Worm (Caenorhabditis elegans) whole organism, L1 larva: ENCODE data around the gene mig-38.

Experiments used
- C34B4.2 ChIP-seq: sonication (generic microtip); optimal IDR thresholded peaks from 2 replicates; lab custom pipeline; 2017; ENCODE audit warnings: mild to moderate bottlenecking, missing genetic modification characterization, missing compliant biosample characterization
- Y116A8C.19 ChIP-seq: sonication (generic microtip); optimal IDR thresholded peaks from 2 replicates; lab custom pipeline; 2016; ENCODE audit warnings: missing compliant biosample characterization, missing genetic modification characterization, borderline replicate concordance
- aha-1 ChIP-seq: fragments of 150-350 bp; optimal IDR thresholded peaks from 2 replicates; lab custom pipeline; 2014; ENCODE audit warnings: missing biosample characterization, missing genetic modification characterization
- aly-2 ChIP-seq: fragments of 150-350 bp; optimal IDR thresholded peaks from 2 replicates; lab custom pipeline; 2014; ENCODE audit warnings: missing biosample characterization, missing genetic modification characterization
- ceh-63 ChIP-seq: fragments of 200-800 bp; sonication (Bioruptor generic); optimal IDR thresholded peaks from 2 replicates; lab custom pipeline; 2018; ENCODE audit warnings: mild to moderate bottlenecking, missing genetic modification characterization, missing compliant biosample characterization
- ceh-82 ChIP-seq, 3 experiments: fragments of 150-350 bp in 1 of 3; sonication (generic microtip) in 2 of 3; optimal IDR thresholded peaks; 2 replicates each; lab custom pipeline; 2014 to 2017; ENCODE audit warnings: missing biosample characterization in 3 of 3, missing genetic modification characterization in 3 of 3
- ces-1 ChIP-seq: fragments of 150-350 bp; optimal IDR thresholded peaks from 2 replicates; lab custom pipeline; 2014; ENCODE audit warnings: missing biosample characterization, missing genetic modification reagents, missing genetic modification characterization
- dpl-1 ChIP-seq, 3 experiments: fragments of 150-350 bp in 2 of 3; sonication (generic microtip) in 1 of 3; optimal IDR thresholded peaks; 2 replicates each; lab custom pipeline; 2014 to 2017; ENCODE audit warnings: missing biosample characterization in 3 of 3, missing genetic modification characterization in 3 of 3, missing genetic modification reagents in 3 of 3
- efl-1 ChIP-seq, 4 experiments: fragments of 150-350 bp; optimal IDR thresholded peaks in 3 of 4; peaks in 1 of 4; 1 replicate in 1 of 4; 2 replicates in 3 of 4; lab custom pipeline; 2014; ENCODE audit warnings: missing biosample characterization in 2 of 4, missing genetic modification characterization in 2 of 4, missing genetic modification reagents in 2 of 4
- efl-3 ChIP-seq: fragments of 200-800 bp; sonication (Bioruptor generic); optimal IDR thresholded peaks from 2 replicates; lab custom pipeline; 2018; ENCODE audit warnings: mild to moderate bottlenecking, missing genetic modification characterization, missing compliant biosample characterization
- egl-27 ChIP-seq, 2 experiments: fragments of 150-350 bp in 1 of 2; sonication (generic microtip); optimal IDR thresholded peaks; 3 replicates each; lab custom pipeline; 2017 to 2018; ENCODE audit warnings: missing biosample characterization in 2 of 2, missing genetic modification characterization in 2 of 2, missing genetic modification reagents in 2 of 2
- elt-2 ChIP-seq: sonication (generic microtip); optimal IDR thresholded peaks from 2 replicates; lab custom pipeline; 2016; ENCODE audit warnings: missing genetic modification characterization, mild to moderate bottlenecking, inconsistent platforms, missing compliant biosample characterization, missing genetic modification reagents
- elt-3 ChIP-seq, 6 experiments: fragments of 150-350 bp in 1 of 6; sonication (generic microtip); optimal IDR thresholded peaks; 2 replicates each; lab custom pipeline; 2017 to 2018; ENCODE audit warnings: missing biosample characterization in 6 of 6, missing genetic modification characterization in 6 of 6, inconsistent platforms in 1 of 6
- fkh-10 ChIP-seq: sonication (generic microtip); optimal IDR thresholded peaks from 2 replicates; lab custom pipeline; 2017; ENCODE audit warnings: missing biosample characterization, missing genetic modification reagents, missing genetic modification characterization
- fos-1 ChIP-seq: fragments of 150-350 bp; optimal IDR thresholded peaks from 2 replicates; lab custom pipeline; 2014; ENCODE audit warnings: missing biosample characterization, missing genetic modification characterization
- irx-1 ChIP-seq: sonication (generic microtip); optimal IDR thresholded peaks from 2 replicates; lab custom pipeline; 2016; ENCODE audit warnings: missing genetic modification characterization, missing compliant biosample characterization
- isw-1 ChIP-seq: fragments of 200-800 bp; sonication (Bioruptor generic); IDR thresholded peaks from 2 replicates; pipeline ENCODE4 v1.3.6; 2022; ENCODE audit warnings: missing genetic modification characterization, missing compliant biosample characterization
- jun-1 ChIP-seq: fragments of 150-350 bp; optimal IDR thresholded peaks from 2 replicates; lab custom pipeline; 2014; ENCODE audit warnings: missing biosample characterization, missing genetic modification reagents, missing genetic modification characterization
- lin-13 ChIP-seq: fragments of 150-350 bp; optimal IDR thresholded peaks from 2 replicates; lab custom pipeline; 2014; ENCODE audit warnings: missing biosample characterization, missing genetic modification reagents, missing genetic modification characterization
- lin-14 ChIP-seq: fragments of 200-800 bp; sonication (Bioruptor generic); optimal IDR thresholded peaks from 2 replicates; lab custom pipeline; 2018; ENCODE audit warnings: mild to moderate bottlenecking, missing genetic modification characterization, moderate library complexity, missing compliant biosample characterization
- lin-39 ChIP-seq: fragments of 150-350 bp; optimal IDR thresholded peaks from 2 replicates; lab custom pipeline; 2014; ENCODE audit warnings: missing biosample characterization, missing genetic modification reagents, missing genetic modification characterization
- lsy-2 ChIP-seq, 2 experiments: fragments of 150-350 bp; optimal IDR thresholded peaks; 2 replicates each; lab custom pipeline; 2014; ENCODE audit warnings: missing biosample characterization in 2 of 2, missing genetic modification characterization in 2 of 2
- mab-9 ChIP-seq: fragments of 200-800 bp; sonication (Bioruptor generic); IDR thresholded peaks from 2 replicates; pipeline ENCODE4 v1.3.6; 2022; ENCODE audit warnings: missing genetic modification reagents, missing genetic modification characterization, missing compliant biosample characterization
- mef-2 ChIP-seq: fragments of 150-350 bp; optimal IDR thresholded peaks from 2 replicates; lab custom pipeline; 2014; ENCODE audit warnings: missing biosample characterization, missing genetic modification characterization
- nhr-11 ChIP-seq: fragments of 150-350 bp; optimal IDR thresholded peaks from 2 replicates; lab custom pipeline; 2014; ENCODE audit warnings: missing biosample characterization, missing genetic modification characterization
- nhr-19 ChIP-seq: fragments of 200-800 bp; sonication (Bioruptor generic); conservative IDR thresholded peaks from 2 replicates; pipeline ENCODE4 v1.3.6; 2022; ENCODE audit warnings: missing genetic modification characterization, missing compliant biosample characterization
- nhr-71 ChIP-seq: sonication (generic microtip); optimal IDR thresholded peaks from 2 replicates; lab custom pipeline; 2016; ENCODE audit warnings: mild to moderate bottlenecking, missing genetic modification characterization, moderate library complexity, missing compliant biosample characterization
- nhr-76 ChIP-seq: sonication (generic microtip); optimal IDR thresholded peaks from 2 replicates; lab custom pipeline; 2017; ENCODE audit warnings: missing biosample characterization, missing genetic modification characterization
- nhr-77 ChIP-seq: fragments of 150-350 bp; optimal IDR thresholded peaks from 2 replicates; lab custom pipeline; 2014; ENCODE audit warnings: missing biosample characterization, missing genetic modification characterization
- nhr-84 ChIP-seq: sonication (generic microtip); optimal IDR thresholded peaks from 2 replicates; lab custom pipeline; 2017; ENCODE audit warnings: missing biosample characterization, missing genetic modification characterization
- nhr-85 ChIP-seq: sonication (generic microtip); peaks from one replicate; lab custom pipeline; 2016; ENCODE audit warnings: missing genetic modification characterization, inconsistent platforms, missing compliant biosample characterization
- nhr-90 ChIP-seq: sonication (generic microtip); optimal IDR thresholded peaks from 2 replicates; lab custom pipeline; 2016; ENCODE audit warnings: mild to moderate bottlenecking, missing genetic modification characterization, missing compliant biosample characterization; ENCODE audit not compliant: poor library complexity
- pag-3 ChIP-seq: sonication (generic microtip); optimal IDR thresholded peaks from 2 replicates; lab custom pipeline; 2017; ENCODE audit warnings: missing genetic modification characterization, mild to moderate bottlenecking, missing compliant biosample characterization, antibody characterized with exemption, borderline replicate concordance; ENCODE audit not compliant: insufficient read depth
- pax-3 ChIP-seq: fragments of 200-800 bp; sonication (Bioruptor generic); optimal IDR thresholded peaks from 2 replicates; lab custom pipeline; 2018; ENCODE audit warnings: mild to moderate bottlenecking, missing genetic modification characterization, moderate library complexity, missing compliant biosample characterization
- pqm-1 ChIP-seq: sonication (generic microtip); optimal IDR thresholded peaks from 3 replicates; lab custom pipeline; 2017; ENCODE audit warnings: missing biosample characterization, missing genetic modification characterization
- rnt-1 ChIP-seq: sonication (generic microtip); optimal IDR thresholded peaks from 2 replicates; lab custom pipeline; 2016; ENCODE audit warnings: mild to moderate bottlenecking, missing genetic modification characterization, moderate library complexity, missing compliant biosample characterization
- snpc-4 ChIP-seq: fragments of 150-350 bp; optimal IDR thresholded peaks from 2 replicates; lab custom pipeline; 2014; ENCODE audit warnings: missing biosample characterization, missing genetic modification characterization
- sox-4 ChIP-seq: sonication (generic microtip); optimal IDR thresholded peaks from 2 replicates; lab custom pipeline; 2016; ENCODE audit warnings: missing genetic modification characterization, missing compliant biosample characterization
- sptf-1 ChIP-seq: fragments of 150-350 bp; optimal IDR thresholded peaks from 2 replicates; lab custom pipeline; 2014; ENCODE audit warnings: missing biosample characterization, missing genetic modification characterization
- sup-37 ChIP-seq: fragments of 200-800 bp; sonication (Bioruptor generic); optimal IDR thresholded peaks from 2 replicates; lab custom pipeline; 2018; ENCODE audit warnings: mild to moderate bottlenecking, missing genetic modification characterization, missing compliant biosample characterization
- swsn-7 ChIP-seq: sonication (generic microtip); optimal IDR thresholded peaks from 2 replicates; lab custom pipeline; 2016; ENCODE audit warnings: missing genetic modification characterization, missing compliant biosample characterization
- tlp-1 ChIP-seq: fragments of 150-350 bp; optimal IDR thresholded peaks from 2 replicates; lab custom pipeline; 2014; ENCODE audit warnings: missing biosample characterization, missing genetic modification characterization
- unc-130 ChIP-seq: fragments of 150-350 bp; optimal IDR thresholded peaks from 2 replicates; lab custom pipeline; 2017; ENCODE audit warnings: missing biosample characterization, missing genetic modification characterization, inconsistent platforms
- unc-62 ChIP-seq: fragments of 150-350 bp; optimal IDR thresholded peaks from 2 replicates; lab custom pipeline; 2014; ENCODE audit warnings: missing biosample characterization, missing genetic modification reagents, missing genetic modification characterization
- unc-86 ChIP-seq: sonication (generic microtip); optimal IDR thresholded peaks from 2 replicates; lab custom pipeline; 2016; ENCODE audit warnings: missing genetic modification characterization, missing compliant biosample characterization
- vab-15 ChIP-seq: sonication (generic microtip); optimal IDR thresholded peaks from 2 replicates; lab custom pipeline; 2017; ENCODE audit warnings: missing genotype, mild to moderate bottlenecking, missing genetic modification characterization, missing compliant biosample characterization
- xbp-1 ChIP-seq: sonication (generic microtip); optimal IDR thresholded peaks from 2 replicates; lab custom pipeline; 2016; ENCODE audit warnings: missing genetic modification characterization, missing compliant biosample characterization

mig-38 gene

ce11 chrIV:11631750-11632149, 37.7 kb downstream of the mig-38 start, which contains the start of gene F58B3.4:
Gene F58B3.4, minus strand, starts transcription at chrIV:11631850.
- no peak for TF ChIP-seq jun-1 (tag; lab: Kevin White, UChicago)
- TF ChIP-seq snpc-4 (tag; lab: Kevin White, UChicago) = no peak
- no peak for TF ChIP-seq xbp-1
- TF ChIP-seq ceh-82 (tag; optimal IDR thresholded peaks at IDR 0.05; lab: Kevin White, UChicago) = no peak
- TF ChIP-seq elt-3 (tag; optimal IDR thresholded peaks at IDR 0.05; lab: Kevin White, UChicago) = no peak

ce11 chrIV:11635437-11636408, 41.7 kb downstream of the mig-38 start, which contains the start of gene mars-1:
Gene mars-1, minus strand, starts transcription at chrIV:11635487.
- TF ChIP-seq unc-62 (GFP tag; lab: Kevin White, UChicago) (no peak), efl-1 (optimal IDR thresholded peaks at IDR 0.05; lab: Kevin White, UChicago) (peak; percentile 70 to 72), efl-1 (GFP tag; optimal IDR thresholded peaks at IDR 0.05 in 1 of 2; lab: Kevin White, UChicago) (peak; percentile 58 to 89), sup-37 (GFP tag; lab: Kevin White, UChicago) (no peak), lin-13 (GFP tag; lab: Kevin White, UChicago) (peak; percentile 30), lin-39 (tag; lab: Kevin White, UChicago) (no peak), irx-1 (tag; lab: Kevin White, UChicago) (peak; percentile 64), lsy-2 (tag; optimal IDR thresholded peaks at IDR 0.05; lab: Kevin White, UChicago) (peak; percentile 65 to 88), nhr-90 (tag; lab: Kevin White, UChicago) (peak; percentile 80), tlp-1 (no peak), nhr-19 (GFP tag; lab: Robert Waterston, UW) (peak; percentile 51), unc-130 (peak; percentile 37), ces-1 (GFP tag; lab: Kevin White, UChicago) (no peak), mef-2 (tag; lab: Kevin White, UChicago) (no peak), ceh-63 (GFP tag; lab: Kevin White, UChicago) (peak; percentile 55), fos-1 (tag; lab: Kevin White, UChicago) (no peak), unc-86 (tag; lab: Kevin White, UChicago) (peak; percentile 56), swsn-7 (tag; lab: Kevin White, UChicago) (peak; percentile 63), nhr-11 (no peak), aha-1 (no peak), C34B4.2 (tag; lab: Kevin White, UChicago) (no peak), nhr-84 (tag; lab: Kevin White, UChicago) (no peak), egl-27 (tag; optimal IDR thresholded peaks at IDR 0.05; lab: Kevin White, UChicago) (no peak), elt-2 (tag; lab: Kevin White, UChicago) (peak; percentile 16), Y116A8C.19 (tag; lab: Kevin White, UChicago) (no peak), pax-3 (tag; lab: Kevin White, UChicago) (peak; percentile 81), snpc-4 (tag; lab: Kevin White, UChicago) (peak; percentile 17), sptf-1 (tag; lab: Kevin White, UChicago) (no peak), vab-15 (tag; lab: Kevin White, UChicago) (peak; percentile 80), nhr-76 (tag; lab: Kevin White, UChicago) (no peak), aly-2 (tag; lab: Kevin White, UChicago) (peak; percentile 55), pag-3 (tag; lab: Kevin White, UChicago) (no peak), efl-3 (GFP tag; lab: Kevin White, UChicago) (no peak), nhr-71 (tag; lab: Kevin White, UChicago) (peak; percentile 89), nhr-77 (tag; lab: Kevin White, UChicago) (peak; percentile 74), pqm-1 (no peak), mab-9 (GFP tag; lab: Robert Waterston, UW) (no peak), isw-1 (GFP tag; lab: Robert Waterston, UW) (peak; percentile 80), dpl-1 (GFP tag; optimal IDR thresholded peaks at IDR 0.05; lab: Kevin White, UChicago) (peak; percentile 53 to 63 (median 61)), fkh-10 (no peak), nhr-85 (tag; lab: Kevin White, UChicago) (peak; percentile 81), sox-4 (tag; lab: Kevin White, UChicago) (peak; percentile 40), rnt-1 (tag; lab: Kevin White, UChicago) (peak; percentile 72), lin-14 (GFP tag; lab: Kevin White, UChicago) (peak; percentile 84), elt-3 (tag; optimal IDR thresholded peaks at IDR 0.05; lab: Kevin White, UChicago) (peak in 1 of 6 experiments; percentile 14)
